Fruit fly (Drosophila melanogaster): Measurements from ENCODE around the gene Cyp6a18.

Cyp6a18 gene

dm6 chr3R:27520415-27520916 is 42.0 kb downstream of the Cyp6a18 start, which contains the start of gene CG12885:
TSS of gene CG12885 (plus strand) at chr3R:27520866.
- no peak for TF ChIP-seq noc (tag; optimal IDR thresholded peaks at IDR 0.05)

All from whole organism, larva.